Worm (Caenorhabditis elegans) whole organism, late embryonic: ENCODE results near the gene sre-26.

Source experiments
- ama-1 ChIP-seq: fragments of 150-350 bp; optimal IDR thresholded peaks from 2 replicates; lab custom pipeline; 2014
- ceh-22 ChIP-seq: sonication (generic microtip); optimal IDR thresholded peaks from 2 replicates; lab custom pipeline; 2017; ENCODE audit warnings: missing biosample characterization, missing genetic modification characterization
- ceh-31 ChIP-seq: sonication (generic microtip); optimal IDR thresholded peaks from 2 replicates; lab custom pipeline; 2016; ENCODE audit warnings: missing genetic modification characterization, missing compliant biosample characterization
- ceh-34 ChIP-seq: sonication (generic microtip); optimal IDR thresholded peaks from 2 replicates; lab custom pipeline; 2016; ENCODE audit warnings: mild to moderate bottlenecking, missing genetic modification characterization, missing compliant biosample characterization
- ceh-48 ChIP-seq: sonication (generic microtip); optimal IDR thresholded peaks from 2 replicates; lab custom pipeline; 2016; ENCODE audit warnings: missing genetic modification characterization, inconsistent platforms, missing compliant biosample characterization
- ceh-9 ChIP-seq: sonication (generic microtip); optimal IDR thresholded peaks from 2 replicates; lab custom pipeline; 2016; ENCODE audit warnings: mild to moderate bottlenecking, missing genetic modification characterization, inconsistent platforms, missing compliant biosample characterization
- dmd-4 ChIP-seq: sonication (generic microtip); optimal IDR thresholded peaks from 2 replicates; lab custom pipeline; 2016; ENCODE audit warnings: borderline replicate concordance, missing genetic modification characterization, missing compliant biosample characterization
- dve-1 ChIP-seq: sonication (generic microtip); optimal IDR thresholded peaks from 2 replicates; lab custom pipeline; 2017; ENCODE audit warnings: antibody characterized with exemption, mild to moderate bottlenecking, missing genetic modification characterization, missing compliant biosample characterization
- ets-4 ChIP-seq: sonication (generic microtip); optimal IDR thresholded peaks from 2 replicates; lab custom pipeline; 2016; ENCODE audit warnings: missing genetic modification characterization, missing compliant biosample characterization
- fax-1 ChIP-seq: sonication (generic microtip); optimal IDR thresholded peaks from 2 replicates; lab custom pipeline; 2016; ENCODE audit warnings: missing genotype, missing genetic modification characterization, missing compliant biosample characterization
- fkh-6 ChIP-seq: sonication (generic microtip); optimal IDR thresholded peaks from 2 replicates; lab custom pipeline; 2016; ENCODE audit warnings: missing genetic modification characterization, missing compliant biosample characterization
- hlh-13 ChIP-seq: fragments of 200-800 bp; sonication (Bioruptor generic); optimal IDR thresholded peaks from 2 replicates; lab custom pipeline; 2018; ENCODE audit warnings: mild to moderate bottlenecking, missing genetic modification characterization, missing compliant biosample characterization
- hlh-6 ChIP-seq: sonication (generic microtip); optimal IDR thresholded peaks from 2 replicates; lab custom pipeline; 2016; ENCODE audit warnings: missing genotype, missing genetic modification characterization, missing compliant biosample characterization
- hlh-8 ChIP-seq: sonication (generic microtip); optimal IDR thresholded peaks from 2 replicates; lab custom pipeline; 2016; ENCODE audit warnings: missing genotype, missing genetic modification characterization, missing compliant biosample characterization
- lin-11 ChIP-seq: fragments of 200-800 bp; sonication (Bioruptor generic); optimal IDR thresholded peaks from 2 replicates; lab custom pipeline; 2018; ENCODE audit warnings: mild to moderate bottlenecking, missing genetic modification characterization, missing compliant biosample characterization
- madf-2 ChIP-seq: sonication (generic microtip); optimal IDR thresholded peaks from 2 replicates; lab custom pipeline; 2017; ENCODE audit warnings: missing genetic modification characterization, missing compliant biosample characterization
- mec-3 ChIP-seq: sonication (generic microtip); optimal IDR thresholded peaks from 2 replicates; lab custom pipeline; 2016; ENCODE audit warnings: borderline replicate concordance, missing genetic modification characterization, missing compliant biosample characterization
- nhr-11 ChIP-seq: fragments of 150-350 bp; optimal IDR thresholded peaks from 2 replicates; lab custom pipeline; 2014; ENCODE audit warnings: missing biosample characterization, missing genetic modification characterization
- nhr-232 ChIP-seq: sonication (generic microtip); optimal IDR thresholded peaks from 2 replicates; lab custom pipeline; 2016; ENCODE audit warnings: missing genetic modification characterization, missing compliant biosample characterization
- npax-4 ChIP-seq: sonication (generic microtip); optimal IDR thresholded peaks from 2 replicates; lab custom pipeline; 2016; ENCODE audit warnings: missing genetic modification characterization, missing compliant biosample characterization
- pax-1 ChIP-seq: fragments of 150-350 bp; optimal IDR thresholded peaks from 2 replicates; lab custom pipeline; 2014; ENCODE audit warnings: missing biosample characterization, missing genetic modification characterization
- pha-4 ChIP-seq: fragments of 150-350 bp; optimal IDR thresholded peaks from 2 replicates; lab custom pipeline; 2018; ENCODE audit warnings: missing biosample characterization, missing genetic modification reagents, missing genetic modification characterization
- rnt-1 ChIP-seq: sonication (generic microtip); optimal IDR thresholded peaks from 2 replicates; lab custom pipeline; 2016; ENCODE audit warnings: missing genetic modification characterization, missing compliant biosample characterization
- sdc-2 ChIP-seq: sonication (generic microtip); optimal IDR thresholded peaks from 2 replicates; lab custom pipeline; 2016; ENCODE audit warnings: missing genotype, missing genetic modification characterization, missing compliant biosample characterization
- sox-2 ChIP-seq: fragments of 200-800 bp; sonication (Bioruptor generic); IDR thresholded peaks from 2 replicates; pipeline ENCODE4 v1.3.6; 2022; ENCODE audit warnings: missing genetic modification reagents, missing genetic modification characterization, missing compliant biosample characterization
- unc-42 ChIP-seq: sonication (generic microtip); optimal IDR thresholded peaks from 2 replicates; lab custom pipeline; 2016; ENCODE audit warnings: missing genotype, missing genetic modification characterization, missing compliant biosample characterization
- unc-55 ChIP-seq: sonication (generic microtip); optimal IDR thresholded peaks from 2 replicates; lab custom pipeline; 2017; ENCODE audit warnings: missing biosample characterization, missing genetic modification reagents, missing genetic modification characterization

The sre-26 gene

DNA sequence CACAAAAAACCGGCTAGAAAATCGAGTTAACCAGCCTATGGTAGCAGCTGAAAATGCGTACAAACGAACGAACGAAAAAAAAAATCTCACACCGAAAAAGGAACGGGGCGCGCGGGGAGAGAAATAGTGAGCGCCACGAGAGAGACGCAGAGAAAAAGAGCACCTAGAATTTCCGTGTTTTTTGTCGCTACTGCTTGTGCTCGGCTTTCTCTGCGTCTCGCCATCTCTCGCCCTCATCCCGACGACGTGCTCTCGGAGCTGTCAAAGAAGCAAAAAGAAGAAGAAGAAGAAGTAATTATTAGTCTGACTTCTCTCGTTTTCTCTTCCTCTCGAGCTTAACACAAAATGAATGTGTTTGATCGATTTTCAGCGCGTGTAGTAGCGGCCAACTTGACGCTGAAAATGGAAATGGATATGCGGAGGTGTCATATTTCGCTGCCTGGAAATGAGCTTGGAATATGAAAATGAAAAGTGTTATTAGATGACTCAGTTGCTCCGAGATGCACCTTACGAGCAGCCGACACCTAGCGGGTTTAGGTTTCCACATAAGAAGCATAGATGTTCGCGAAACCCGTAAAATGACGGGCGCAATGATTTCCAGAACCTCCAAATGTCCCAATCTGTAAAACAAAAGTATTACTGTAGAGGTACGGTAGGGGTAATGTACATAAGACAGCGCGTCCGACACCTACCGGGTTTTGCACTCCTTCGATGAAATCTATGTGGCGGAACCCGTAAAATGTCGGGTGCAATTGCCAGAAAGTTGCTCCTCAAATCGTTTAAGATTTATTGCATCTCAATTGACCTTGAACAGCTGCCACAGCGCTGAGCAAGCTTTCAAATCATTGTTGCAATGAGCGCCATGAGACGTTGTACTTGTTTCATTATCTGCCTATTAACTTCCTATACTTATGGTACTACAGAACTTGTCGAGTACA, 37.5 kb downstream of the sre-26 start, which contains the start of gene btb-14:
TSS of gene btb-14 (plus strand) at position 839 of the 938 bp plus-strand sequence.
- TF ChIP-seq fkh-6 (tag; lab: Kevin White, UChicago): no peak
- TF ChIP-seq ama-1 (lab: Kevin White, UChicago): no peak
- TF ChIP-seq hlh-8 (tag; lab: Kevin White, UChicago): no peak
- TF ChIP-seq pha-4 (tag; lab: Kevin White, UChicago): no peak
- no peak for TF ChIP-seq pax-1 (tag; lab: Kevin White, UChicago)
- peak; percentile 11 for TF ChIP-seq ceh-48 (tag; lab: Kevin White, UChicago)
- TF ChIP-seq ceh-31 (tag; lab: Kevin White, UChicago): peak; percentile 2
- TF ChIP-seq mec-3 (tag; lab: Kevin White, UChicago): no peak

DNA sequence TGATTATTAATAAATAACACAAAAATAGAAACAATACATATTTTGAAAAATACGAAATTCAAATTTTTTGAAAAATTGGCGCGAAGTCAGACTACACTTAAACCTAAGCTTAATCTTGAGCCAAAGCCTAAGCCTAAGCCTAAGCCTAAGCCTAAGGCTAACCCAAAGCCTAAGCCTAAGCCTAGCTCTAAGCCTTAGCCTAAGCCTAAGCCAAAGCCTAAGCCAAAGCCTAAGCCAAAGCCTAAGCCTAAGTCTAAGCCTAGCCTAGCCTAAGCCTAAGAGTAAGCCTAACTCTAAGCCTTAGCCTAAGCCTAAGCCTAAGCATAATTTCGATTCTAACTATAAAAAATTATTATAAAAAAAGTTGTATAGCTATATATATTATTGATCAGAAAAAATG, 39.5 kb downstream of the sre-26 start:
- TF ChIP-seq madf-2 (tag; lab: Kevin White, UChicago) (no peak), dve-1 (tag; lab: Kevin White, UChicago) (peak; percentile 73)

- no peak for TF ChIP-seq mec-3 (tag; lab: Kevin White, UChicago)
- no peak for TF ChIP-seq hlh-8 (tag; lab: Kevin White, UChicago)
- no peak for TF ChIP-seq sdc-2 (tag; lab: Kevin White, UChicago)
- no peak for TF ChIP-seq unc-55 (GFP tag; lab: Kevin White, UChicago)
- TF ChIP-seq madf-2 (tag; lab: Kevin White, UChicago): no peak
- no peak for TF ChIP-seq ceh-34 (tag; lab: Kevin White, UChicago)
- TF ChIP-seq nhr-232 (tag; lab: Kevin White, UChicago): no peak
- TF ChIP-seq nhr-11: no peak
- no peak for TF ChIP-seq fax-1 (tag; lab: Kevin White, UChicago)
- TF ChIP-seq npax-4: no peak
- TF ChIP-seq dmd-4 (tag; lab: Kevin White, UChicago): no peak
- TF ChIP-seq hlh-6: no peak
- no peak for TF ChIP-seq pha-4 (tag; lab: Kevin White, UChicago)
- no peak for TF ChIP-seq sox-2 (GFP tag; lab: Robert Waterston, UW)
- no peak for TF ChIP-seq ets-4 (tag; lab: Kevin White, UChicago)
- TF ChIP-seq pax-1 (tag; lab: Kevin White, UChicago): no peak
- no peak for TF ChIP-seq dve-1 (tag; lab: Kevin White, UChicago)
- no peak for TF ChIP-seq ceh-22 (tag; lab: Kevin White, UChicago)
- TF ChIP-seq lin-11 (tag; lab: Kevin White, UChicago): no peak
- TF ChIP-seq rnt-1: no peak
Measured at ce11 chrII:12379430-12379829, 41.0 kb downstream of the sre-26 start, which contains the start of gene marc-5. marc-5 (minus strand) TSS chrII:12379530.

DNA sequence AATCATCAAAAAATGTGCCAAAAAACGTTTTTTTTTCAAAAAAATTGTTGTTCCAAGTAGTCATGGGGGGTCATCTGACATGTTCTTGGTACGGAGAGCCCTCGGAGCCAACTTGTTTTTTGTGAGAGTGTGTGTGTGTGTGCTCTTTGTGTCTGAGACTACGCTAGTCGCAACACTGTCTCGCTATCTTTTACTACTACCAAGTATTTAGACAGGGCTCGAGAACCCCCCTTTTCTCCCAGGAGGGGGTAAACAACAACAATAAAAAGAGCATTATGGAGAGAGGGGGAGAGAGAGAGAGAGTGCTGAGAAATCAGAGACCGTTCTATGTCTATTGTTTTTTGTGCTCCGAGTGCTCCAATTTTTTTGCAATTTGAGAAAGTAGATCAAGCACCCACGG, 41.6 kb downstream of the sre-26 start:
- TF ChIP-seq dve-1 (tag; lab: Kevin White, UChicago): no peak
- TF ChIP-seq mec-3 (tag; lab: Kevin White, UChicago): no peak

DNA sequence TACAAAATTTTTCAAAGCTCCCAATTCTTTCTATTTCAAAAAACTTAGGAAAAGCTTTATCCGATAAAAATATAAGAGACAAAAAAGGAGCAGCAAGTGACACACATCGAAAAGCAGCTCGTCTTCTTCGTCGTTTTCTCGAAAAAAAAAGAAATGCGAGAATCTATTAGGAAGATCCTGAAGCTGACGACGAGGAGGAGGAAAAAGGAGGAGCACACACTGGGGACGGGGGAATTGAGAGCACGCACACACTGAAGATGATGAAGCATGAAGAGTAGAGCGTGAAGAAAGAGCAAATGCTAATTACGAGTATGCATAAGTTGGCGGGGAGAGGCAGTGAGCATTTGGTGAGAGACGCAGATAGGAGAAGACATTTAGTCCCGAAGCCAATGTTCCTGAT, 46.5 kb downstream of the sre-26 start:
- TF ChIP-seq ceh-31 (tag; lab: Kevin White, UChicago) (peak; percentile 47), nhr-11 (no peak), unc-42 (tag; lab: Kevin White, UChicago) (peak; percentile 63)

DNA sequence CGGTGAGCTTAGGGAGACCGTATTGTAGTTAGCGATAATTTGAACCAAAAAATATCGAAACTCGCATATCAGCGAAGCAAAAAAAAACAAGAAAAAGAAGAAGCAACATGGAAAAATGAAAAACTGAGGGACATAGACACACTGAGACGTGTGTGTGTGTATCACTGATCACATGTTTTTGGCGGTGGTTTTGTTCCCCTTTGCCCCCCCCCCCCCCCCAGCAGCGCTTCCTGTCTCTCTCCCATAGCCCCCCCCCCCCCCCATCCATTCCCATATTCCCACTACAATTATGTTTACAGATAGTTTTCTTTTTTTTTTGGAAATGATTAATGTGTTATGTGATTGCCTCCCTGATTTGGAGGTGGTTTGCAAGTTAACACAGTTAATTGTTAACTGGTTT, 51.2 kb downstream of the sre-26 start:
- TF ChIP-seq ceh-31 (tag; lab: Kevin White, UChicago) (no peak), hlh-13 (GFP tag; lab: Kevin White, UChicago) (no peak), pax-1 (tag; lab: Kevin White, UChicago) (no peak), ceh-9 (tag; lab: Kevin White, UChicago) (no peak)
